Worm (Caenorhabditis elegans) whole organism, L1 larva: Measurements from ENCODE around the gene drd-1.

Source experiments
- C04F5.9 ChIP-seq: sonication (generic microtip); optimal IDR thresholded peaks from 2 replicates; lab custom pipeline; 2016; ENCODE audit warnings: missing genetic modification characterization, missing compliant biosample characterization
- F16B12.6 ChIP-seq: fragments of 150-350 bp; optimal IDR thresholded peaks from 2 replicates; lab custom pipeline; 2014; ENCODE audit warnings: missing biosample characterization, missing genetic modification characterization
- Y116A8C.19 ChIP-seq: sonication (generic microtip); optimal IDR thresholded peaks from 2 replicates; lab custom pipeline; 2016; ENCODE audit warnings: missing compliant biosample characterization, missing genetic modification characterization, borderline replicate concordance
- alr-1 ChIP-seq: fragments of 200-800 bp; sonication (Bioruptor generic); optimal IDR thresholded peaks from 2 replicates; lab custom pipeline; 2018; ENCODE audit warnings: borderline replicate concordance, mild to moderate bottlenecking, missing genetic modification characterization, missing compliant biosample characterization
- ama-1 ChIP-seq: fragments of 150-350 bp; optimal IDR thresholded peaks from 2 replicates; lab custom pipeline; 2014
- blmp-1 ChIP-seq: fragments of 150-350 bp; optimal IDR thresholded peaks from 2 replicates; lab custom pipeline; 2014; ENCODE audit warnings: missing biosample characterization, missing genetic modification characterization
- ceh-63 ChIP-seq: fragments of 200-800 bp; sonication (Bioruptor generic); optimal IDR thresholded peaks from 2 replicates; lab custom pipeline; 2018; ENCODE audit warnings: mild to moderate bottlenecking, missing genetic modification characterization, missing compliant biosample characterization
- ceh-8 ChIP-seq: fragments of 200-800 bp; sonication (Bioruptor generic); optimal IDR thresholded peaks from 2 replicates; lab custom pipeline; 2018; ENCODE audit warnings: mild to moderate bottlenecking, missing genetic modification characterization, moderate library complexity, missing compliant biosample characterization
- ceh-88 ChIP-seq: fragments of 200-800 bp; sonication (Bioruptor generic); IDR thresholded peaks from 2 replicates; pipeline ENCODE4 v1.3.6; 2022; ENCODE audit warnings: missing genetic modification characterization, missing compliant biosample characterization
- dpl-1 ChIP-seq, 3 experiments: fragments of 150-350 bp in 2 of 3; sonication (generic microtip) in 1 of 3; optimal IDR thresholded peaks; 2 replicates each; lab custom pipeline; 2014 to 2017; ENCODE audit warnings: missing biosample characterization in 3 of 3, missing genetic modification characterization in 3 of 3, missing genetic modification reagents in 3 of 3
- efl-1 ChIP-seq, 4 experiments: fragments of 150-350 bp; optimal IDR thresholded peaks in 3 of 4; peaks in 1 of 4; 1 replicate in 1 of 4; 2 replicates in 3 of 4; lab custom pipeline; 2014; ENCODE audit warnings: missing biosample characterization in 2 of 4, missing genetic modification characterization in 2 of 4, missing genetic modification reagents in 2 of 4
- efl-3 ChIP-seq: fragments of 200-800 bp; sonication (Bioruptor generic); optimal IDR thresholded peaks from 2 replicates; lab custom pipeline; 2018; ENCODE audit warnings: mild to moderate bottlenecking, missing genetic modification characterization, missing compliant biosample characterization
- elt-2 ChIP-seq: sonication (generic microtip); optimal IDR thresholded peaks from 2 replicates; lab custom pipeline; 2016; ENCODE audit warnings: missing genetic modification characterization, mild to moderate bottlenecking, inconsistent platforms, missing compliant biosample characterization, missing genetic modification reagents
- elt-3 ChIP-seq, 6 experiments: fragments of 150-350 bp in 1 of 6; sonication (generic microtip); optimal IDR thresholded peaks; 2 replicates each; lab custom pipeline; 2017 to 2018; ENCODE audit warnings: missing biosample characterization in 6 of 6, missing genetic modification characterization in 6 of 6, inconsistent platforms in 1 of 6
- fkh-10 ChIP-seq: sonication (generic microtip); optimal IDR thresholded peaks from 2 replicates; lab custom pipeline; 2017; ENCODE audit warnings: missing biosample characterization, missing genetic modification reagents, missing genetic modification characterization
- fkh-8 ChIP-seq: sonication (generic microtip); optimal IDR thresholded peaks from 2 replicates; lab custom pipeline; 2016; ENCODE audit warnings: mild to moderate bottlenecking, missing genetic modification characterization, missing compliant biosample characterization
- fos-1 ChIP-seq: fragments of 150-350 bp; optimal IDR thresholded peaks from 2 replicates; lab custom pipeline; 2014; ENCODE audit warnings: missing biosample characterization, missing genetic modification characterization
- irx-1 ChIP-seq: sonication (generic microtip); optimal IDR thresholded peaks from 2 replicates; lab custom pipeline; 2016; ENCODE audit warnings: missing genetic modification characterization, missing compliant biosample characterization
- lin-13 ChIP-seq: fragments of 150-350 bp; optimal IDR thresholded peaks from 2 replicates; lab custom pipeline; 2014; ENCODE audit warnings: missing biosample characterization, missing genetic modification reagents, missing genetic modification characterization
- lin-14 ChIP-seq: fragments of 200-800 bp; sonication (Bioruptor generic); optimal IDR thresholded peaks from 2 replicates; lab custom pipeline; 2018; ENCODE audit warnings: mild to moderate bottlenecking, missing genetic modification characterization, moderate library complexity, missing compliant biosample characterization
- mab-9 ChIP-seq: fragments of 200-800 bp; sonication (Bioruptor generic); IDR thresholded peaks from 2 replicates; pipeline ENCODE4 v1.3.6; 2022; ENCODE audit warnings: missing genetic modification reagents, missing genetic modification characterization, missing compliant biosample characterization
- nhr-20 ChIP-seq: sonication (generic microtip); optimal IDR thresholded peaks from 2 replicates; lab custom pipeline; 2016; ENCODE audit warnings: mild to moderate bottlenecking, missing genetic modification characterization, missing compliant biosample characterization
- nhr-237 ChIP-seq: fragments of 150-350 bp; optimal IDR thresholded peaks from 2 replicates; lab custom pipeline; 2014; ENCODE audit warnings: missing biosample characterization, missing genetic modification characterization
- nhr-47 ChIP-seq: sonication (generic microtip); optimal IDR thresholded peaks from 2 replicates; lab custom pipeline; 2016; ENCODE audit warnings: mild to moderate bottlenecking, missing genetic modification characterization, moderate library complexity, missing compliant biosample characterization
- nhr-71 ChIP-seq: sonication (generic microtip); optimal IDR thresholded peaks from 2 replicates; lab custom pipeline; 2016; ENCODE audit warnings: mild to moderate bottlenecking, missing genetic modification characterization, moderate library complexity, missing compliant biosample characterization
- nhr-77 ChIP-seq: fragments of 150-350 bp; optimal IDR thresholded peaks from 2 replicates; lab custom pipeline; 2014; ENCODE audit warnings: missing biosample characterization, missing genetic modification characterization
- nhr-90 ChIP-seq: sonication (generic microtip); optimal IDR thresholded peaks from 2 replicates; lab custom pipeline; 2016; ENCODE audit warnings: mild to moderate bottlenecking, missing genetic modification characterization, missing compliant biosample characterization; ENCODE audit not compliant: poor library complexity
- pax-3 ChIP-seq: fragments of 200-800 bp; sonication (Bioruptor generic); optimal IDR thresholded peaks from 2 replicates; lab custom pipeline; 2018; ENCODE audit warnings: mild to moderate bottlenecking, missing genetic modification characterization, moderate library complexity, missing compliant biosample characterization
- pqm-1 ChIP-seq: sonication (generic microtip); optimal IDR thresholded peaks from 3 replicates; lab custom pipeline; 2017; ENCODE audit warnings: missing biosample characterization, missing genetic modification characterization
- rnt-1 ChIP-seq: sonication (generic microtip); optimal IDR thresholded peaks from 2 replicates; lab custom pipeline; 2016; ENCODE audit warnings: mild to moderate bottlenecking, missing genetic modification characterization, moderate library complexity, missing compliant biosample characterization
- skn-1 ChIP-seq: fragments of 150-350 bp; optimal IDR thresholded peaks from 2 replicates; lab custom pipeline; 2014; ENCODE audit warnings: missing biosample characterization, missing genetic modification characterization
- snu-23 ChIP-seq: sonication (generic microtip); optimal IDR thresholded peaks from 2 replicates; lab custom pipeline; 2016; ENCODE audit warnings: missing genetic modification characterization, missing compliant biosample characterization
- sox-4 ChIP-seq: sonication (generic microtip); optimal IDR thresholded peaks from 2 replicates; lab custom pipeline; 2016; ENCODE audit warnings: missing genetic modification characterization, missing compliant biosample characterization
- sptf-1 ChIP-seq: fragments of 150-350 bp; optimal IDR thresholded peaks from 2 replicates; lab custom pipeline; 2014; ENCODE audit warnings: missing biosample characterization, missing genetic modification characterization
- sup-37 ChIP-seq: fragments of 200-800 bp; sonication (Bioruptor generic); optimal IDR thresholded peaks from 2 replicates; lab custom pipeline; 2018; ENCODE audit warnings: mild to moderate bottlenecking, missing genetic modification characterization, missing compliant biosample characterization
- tbx-2 ChIP-seq: sonication (generic microtip); optimal IDR thresholded peaks from 2 replicates; lab custom pipeline; 2016; ENCODE audit warnings: missing genetic modification characterization, missing compliant biosample characterization
- unc-30 ChIP-seq: sonication (generic microtip); optimal IDR thresholded peaks from 2 replicates; lab custom pipeline; 2017; ENCODE audit warnings: missing biosample characterization, missing genetic modification characterization
- unc-98 ChIP-seq: fragments of 200-800 bp; sonication (Bioruptor generic); IDR thresholded peaks from 2 replicates; pipeline ENCODE4 v1.3.6; 2022; ENCODE audit warnings: missing genetic modification characterization, missing compliant biosample characterization
- zag-1 ChIP-seq: fragments of 150-350 bp; optimal IDR thresholded peaks from 2 replicates; lab custom pipeline; 2014; ENCODE audit warnings: missing biosample characterization, missing genetic modification characterization
- zip-4 ChIP-seq: fragments of 200-800 bp; sonication (Bioruptor generic); optimal IDR thresholded peaks from 2 replicates; lab custom pipeline; 2018; ENCODE audit warnings: mild to moderate bottlenecking, missing genetic modification characterization, moderate library complexity, missing compliant biosample characterization
- ztf-11 ChIP-seq, 2 experiments: sonication (generic microtip); optimal IDR thresholded peaks; 2 replicates each; lab custom pipeline; 2016 to 2017; ENCODE audit warnings: missing genetic modification characterization in 2 of 2, missing biosample characterization in 1 of 2, missing compliant biosample characterization in 1 of 2
- ztf-4 ChIP-seq: fragments of 150-350 bp; optimal IDR thresholded peaks from 2 replicates; lab custom pipeline; 2014; ENCODE audit warnings: missing biosample characterization, missing genetic modification characterization

drd-1 gene

ce11 chrII:8369059-8369458, 18.8 kb upstream of the drd-1 start, which contains the start of gene amt-3:
Gene amt-3, minus strand, starts transcription at chrII:8369159.
- TF ChIP-seq nhr-71 = no peak
- TF ChIP-seq lin-13 (GFP tag; lab: Kevin White, UChicago) = no peak
- no peak for TF ChIP-seq elt-3 (tag; optimal IDR thresholded peaks at IDR 0.05; lab: Kevin White, UChicago)
- TF ChIP-seq ceh-88 (GFP tag; lab: Robert Waterston, UW) = no peak
- TF ChIP-seq tbx-2 (tag; lab: Kevin White, UChicago) = no peak
- no peak for TF ChIP-seq nhr-237 (tag; lab: Kevin White, UChicago)
- TF ChIP-seq nhr-47 (tag; lab: Kevin White, UChicago) = no peak
- TF ChIP-seq alr-1 (tag; lab: Kevin White, UChicago) = no peak

- TF ChIP-seq ztf-4 (tag; lab: Kevin White, UChicago) (no peak), unc-98 (GFP tag; lab: Robert Waterston, UW) (no peak), nhr-20 (no peak), skn-1 (no peak), Y116A8C.19 (tag; lab: Kevin White, UChicago) (no peak), irx-1 (tag; lab: Kevin White, UChicago) (no peak), elt-3 (tag; optimal IDR thresholded peaks at IDR 0.05; lab: Kevin White, UChicago) (no peak)
These were observed 17.7 kb upstream of the drd-1 start for ce11 chrII:8370194-8370593.

ce11 chrII:8377722-8378121, 10.1 kb upstream of the drd-1 start:
- TF ChIP-seq Y116A8C.19 (tag; lab: Kevin White, UChicago) (no peak), blmp-1 (tag; lab: Kevin White, UChicago) (no peak), sptf-1 (tag; lab: Kevin White, UChicago) (no peak), mab-9 (GFP tag; lab: Robert Waterston, UW) (no peak), nhr-71 (no peak), pax-3 (tag; lab: Kevin White, UChicago) (no peak), ztf-11 (tag; optimal IDR thresholded peaks at IDR 0.05; lab: Kevin White, UChicago) (no peak), ceh-8 (no peak), sox-4 (no peak), dpl-1 (GFP tag; optimal IDR thresholded peaks at IDR 0.05; lab: Kevin White, UChicago) (no peak), rnt-1 (tag; lab: Kevin White, UChicago) (no peak), nhr-90 (tag; lab: Kevin White, UChicago) (no peak), lin-14 (no peak), fkh-8 (tag; lab: Kevin White, UChicago) (no peak), pqm-1 (tag; lab: Kevin White, UChicago) (no peak), efl-1 (optimal IDR thresholded peaks at IDR 0.05; lab: Kevin White, UChicago) (no peak), efl-1 (GFP tag; optimal IDR thresholded peaks at IDR 0.05 in 1 of 2; lab: Kevin White, UChicago) (no peak), elt-2 (no peak)
- TF ChIP-seq, all 84 proteins: peak for 0

- TF ChIP-seq blmp-1 (tag; lab: Kevin White, UChicago) (peak; percentile 18), efl-3 (GFP tag; lab: Kevin White, UChicago) (no peak)
- TF ChIP-seq, all 84 proteins: peak for 1
These were observed 7.7 kb upstream of the drd-1 start for ce11 chrII:8380188-8380587.

- TF ChIP-seq sup-37 (GFP tag; lab: Kevin White, UChicago) = no peak
- TF ChIP-seq nhr-77 = no peak
- no peak for TF ChIP-seq sptf-1 (tag; lab: Kevin White, UChicago)
- TF ChIP-seq nhr-71 = no peak
- no peak for TF ChIP-seq ama-1
- TF ChIP-seq ceh-63 (GFP tag; lab: Kevin White, UChicago) = no peak
- TF ChIP-seq sox-4 = no peak
- no peak for TF ChIP-seq unc-30
- TF ChIP-seq mab-9 (GFP tag; lab: Robert Waterston, UW) = no peak
- no peak for TF ChIP-seq F16B12.6 (tag; lab: Kevin White, UChicago)
- no peak for TF ChIP-seq fos-1 (tag; lab: Kevin White, UChicago)
- TF ChIP-seq zag-1 (tag; lab: Kevin White, UChicago) = no peak
- TF ChIP-seq irx-1 (tag; lab: Kevin White, UChicago) = no peak
- no peak for TF ChIP-seq ceh-88 (GFP tag; lab: Robert Waterston, UW)
- TF ChIP-seq zip-4 (GFP tag; lab: Kevin White, UChicago) = no peak
- no peak for TF ChIP-seq C04F5.9 (tag; lab: Kevin White, UChicago)
- no peak for TF ChIP-seq snu-23 (GFP tag; lab: Kevin White, UChicago)
- no peak for TF ChIP-seq fkh-10 (GFP tag; lab: Kevin White, UChicago)
These were observed 6.7 kb upstream of the drd-1 start, which contains the start of gene F49E12.12 for ce11 chrII:8381197-8381596. Gene F49E12.12, plus strand, starts transcription at chrII:8381497.
